Fruit fly (Drosophila melanogaster) whole organism, wandering third instar larva: ENCODE measurements around the gene CG43092.

Experiments used
- Abd-B ChIP-seq: fragments of >200 bp; optimal IDR thresholded peaks from 2 replicates; lab custom pipeline; 2017; ENCODE audit warnings: missing biosample characterization, missing genetic modification characterization
- CG32264 ChIP-seq: fragments of 200-800 bp; sonication (Bioruptor generic); optimal IDR thresholded peaks from 2 replicates; lab custom pipeline; 2016; ENCODE audit warnings: missing biosample characterization, missing genetic modification characterization
- CrebA ChIP-seq: fragments of 200-800 bp; sonication (Bioruptor generic); optimal IDR thresholded peaks from 2 replicates; lab custom pipeline; 2016; ENCODE audit warnings: missing biosample characterization, mild to moderate bottlenecking, missing genetic modification characterization, borderline replicate concordance
- Hr78 ChIP-seq: fragments of >200 bp; optimal IDR thresholded peaks from 2 replicates; lab custom pipeline; 2017; ENCODE audit warnings: missing biosample characterization, missing genetic modification characterization
- Myc ChIP-seq: fragments of >200 bp; optimal IDR thresholded peaks from 2 replicates; lab custom pipeline; 2017
- OdsH ChIP-seq: fragments of 200-800 bp; sonication (Bioruptor generic); optimal IDR thresholded peaks from 2 replicates; lab custom pipeline; 2016; ENCODE audit warnings: missing biosample characterization, mild to moderate bottlenecking, missing genetic modification characterization
- dl ChIP-seq, 2 experiments: fragments of 175-275, 200-275 bp in 1 of 2; fragments of 200-275 bp in 1 of 2; sonication (Bioruptor generic); optimal IDR thresholded peaks; lab custom pipeline; 2018; ENCODE audit warnings: mild to moderate bottlenecking in 2 of 2, missing biosample characterization in 2 of 2, missing genetic modification characterization in 2 of 2, moderate library complexity in 2 of 2; ENCODE audit not compliant: partially characterized antibody in 2 of 2, insufficient read depth in 1 of 2
- dsf ChIP-seq: sonication (Bioruptor generic); optimal IDR thresholded peaks from 2 replicates; lab custom pipeline; 2016; ENCODE audit warnings: missing biosample characterization, missing genetic modification characterization, borderline replicate concordance
- lola ChIP-seq: fragments of >200 bp; optimal IDR thresholded peaks from 2 replicates; lab custom pipeline; 2017; ENCODE audit warnings: missing biosample characterization, missing genetic modification characterization
- pan ChIP-seq: fragments of >200 bp; optimal IDR thresholded peaks from 2 replicates; lab custom pipeline; 2017
- psq ChIP-seq: fragments of 200-800 bp; sonication (Bioruptor generic); optimal IDR thresholded peaks from 3 replicates; lab custom pipeline; 2017; ENCODE audit warnings: missing biosample characterization, mild to moderate bottlenecking, missing genetic modification characterization, moderate library complexity
- rgr ChIP-seq: fragments of 200-800 bp; sonication (Bioruptor generic); optimal IDR thresholded peaks from 3 replicates; lab custom pipeline; 2016; ENCODE audit warnings: missing biosample characterization, mild to moderate bottlenecking, missing genetic modification characterization
- sv ChIP-seq: fragments of 200-800 bp; sonication (Bioruptor generic); optimal IDR thresholded peaks from 3 replicates; lab custom pipeline; 2016; ENCODE audit warnings: missing biosample characterization, missing genetic modification characterization

dm6 chr3R:22781412-22781811 lies 11.9 kb upstream of the CG43092 start:
- no peak for TF ChIP-seq psq (GFP tag; lab: Kevin White, UChicago)
- TF ChIP-seq dsf (GFP tag; lab: Kevin White, UChicago): no peak
- no peak for TF ChIP-seq Abd-B (GFP tag; lab: Kevin White, UChicago)
- no peak for TF ChIP-seq dl (GFP tag; optimal IDR thresholded peaks at IDR 0.05; lab: Kevin White, UChicago; ENCODE audit: insufficient read depth in 1 of 2, partially characterized antibody in 2 of 2)
- TF ChIP-seq lola (GFP tag; lab: Kevin White, UChicago): no peak
- TF ChIP-seq pan (lab: Kevin White, UChicago): no peak
- TF ChIP-seq Hr78: no peak
- peak; percentile 49 for TF ChIP-seq rgr (GFP tag; lab: Kevin White, UChicago)
- no peak for TF ChIP-seq sv (GFP tag; lab: Kevin White, UChicago)
- TF ChIP-seq CrebA (GFP tag; lab: Kevin White, UChicago): peak; percentile 63
- TF ChIP-seq CG32264 (GFP tag; lab: Kevin White, UChicago): no peak
- no peak for TF ChIP-seq Myc
- TF ChIP-seq OdsH (GFP tag; lab: Kevin White, UChicago): no peak
